Fruit fly (Drosophila melanogaster): ENCODE data around the gene Naxe.

DNA sequence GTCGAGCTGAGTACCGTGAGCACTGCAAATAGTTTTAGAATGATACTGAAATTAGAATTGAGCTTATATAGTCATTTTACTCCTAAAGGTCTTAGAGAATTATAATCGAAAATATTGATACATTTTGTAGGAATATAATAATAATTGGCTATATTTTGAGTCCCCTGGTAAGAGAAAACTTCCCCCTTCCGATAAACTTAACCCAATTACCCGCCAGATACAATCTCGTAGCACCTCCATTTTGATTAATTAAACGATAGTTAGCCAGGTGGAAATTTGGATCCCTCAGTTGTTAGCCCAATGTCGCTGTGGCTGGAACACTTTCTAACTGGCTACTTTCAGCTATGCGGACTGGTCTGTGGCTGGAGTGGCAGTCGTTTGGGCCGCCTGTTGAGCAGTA, 24.6 kb downstream of the Naxe start, which contains the start of gene Gr9a:
- no peak for TF ChIP-seq CG8478 (optimal IDR thresholded peaks at IDR 0.05)
- TF ChIP-seq CTCF (optimal IDR thresholded peaks at IDR 0.05): no peak

All from S2 (cell line).